Worm (Caenorhabditis elegans): ENCODE data around the gene F18A11.5.
"Not testable (repeated sequence)": the region's sequence is repeated elsewhere in the genome, so short reads cannot be mapped to it uniquely, and the experiment has no call there.

F18A11.5 gene

ce11 chrII:13013966-13014365 lies at the start of gene F18A11.5:
Gene F18A11.5, minus strand, starts transcription at chrII:13014286.
- no peak for TF ChIP-seq T22C8.4 (GFP tag; IDR thresholded peaks at IDR 0.05)
- TF ChIP-seq klf-2 (GFP tag; conservative IDR thresholded peaks at IDR 0.05): no peak
- TF ChIP-seq ztf-23 (GFP tag; IDR thresholded peaks at IDR 0.05): no peak
- no peak for TF ChIP-seq cog-1 (tag; optimal IDR thresholded peaks at IDR 0.05)
- TF ChIP-seq ztf-29 (GFP tag; IDR thresholded peaks at IDR 0.05): no peak
- no peak for TF ChIP-seq tab-1 (GFP tag; IDR thresholded peaks at IDR 0.05)
- no peak for TF ChIP-seq ref-1 (GFP tag; conservative IDR thresholded peaks at IDR 0.05)
- no peak for TF ChIP-seq flt-1 (GFP tag; IDR thresholded peaks at IDR 0.05)
- no peak for TF ChIP-seq med-1 (GFP tag; optimal IDR thresholded peaks at IDR 0.05; ENCODE audit: insufficient read depth)

- no peak for TF ChIP-seq T22C8.4 (GFP tag; IDR thresholded peaks at IDR 0.05)
- no peak for TF ChIP-seq med-1 (GFP tag; optimal IDR thresholded peaks at IDR 0.05; ENCODE audit: insufficient read depth)
- TF ChIP-seq ztf-29 (GFP tag; IDR thresholded peaks at IDR 0.05): no peak
- TF ChIP-seq tab-1 (GFP tag; IDR thresholded peaks at IDR 0.05): no peak
- no peak for TF ChIP-seq klf-2 (GFP tag; conservative IDR thresholded peaks at IDR 0.05)
- no peak for TF ChIP-seq ref-1 (GFP tag; conservative IDR thresholded peaks at IDR 0.05)
- no peak for TF ChIP-seq flt-1 (GFP tag; IDR thresholded peaks at IDR 0.05)
- no peak for TF ChIP-seq ztf-23 (GFP tag; IDR thresholded peaks at IDR 0.05)
- TF ChIP-seq cog-1 (tag; optimal IDR thresholded peaks at IDR 0.05): no peak
Observed at ce11 chrII:13059196-13059595, 45.1 kb upstream of the F18A11.5 start.

ce11 chrII:13056580-13056979 lies 42.5 kb upstream of the F18A11.5 start, which contains the start of gene zyx-1:
Gene zyx-1, plus strand, starts transcription at chrII:13056910.
- TF ChIP-seq T22C8.4 (GFP tag; IDR thresholded peaks at IDR 0.05) (no peak), ztf-29 (GFP tag; IDR thresholded peaks at IDR 0.05) (no peak), tab-1 (GFP tag; IDR thresholded peaks at IDR 0.05) (no peak), ztf-23 (GFP tag; IDR thresholded peaks at IDR 0.05) (no peak), flt-1 (GFP tag; IDR thresholded peaks at IDR 0.05) (no peak)

- TF ChIP-seq tab-1 (GFP tag; IDR thresholded peaks at IDR 0.05) (no peak), flt-1 (GFP tag; IDR thresholded peaks at IDR 0.05) (no peak), ztf-23 (GFP tag; IDR thresholded peaks at IDR 0.05) (no peak)
Observed at ce11 chrII:13053443-13053842, 39.4 kb upstream of the F18A11.5 start.

- no peak for TF ChIP-seq ztf-23 (GFP tag; IDR thresholded peaks at IDR 0.05)
- TF ChIP-seq cog-1 (tag; optimal IDR thresholded peaks at IDR 0.05): no peak
- no peak for TF ChIP-seq T22C8.4 (GFP tag; IDR thresholded peaks at IDR 0.05)
- TF ChIP-seq med-1 (GFP tag; optimal IDR thresholded peaks at IDR 0.05; ENCODE audit: insufficient read depth): no peak
- no peak for TF ChIP-seq ref-1 (GFP tag; conservative IDR thresholded peaks at IDR 0.05)
- no peak for TF ChIP-seq tab-1 (GFP tag; IDR thresholded peaks at IDR 0.05)
- TF ChIP-seq ztf-29 (GFP tag; IDR thresholded peaks at IDR 0.05): no peak
- no peak for TF ChIP-seq flt-1 (GFP tag; IDR thresholded peaks at IDR 0.05)
- no peak for TF ChIP-seq klf-2 (GFP tag; conservative IDR thresholded peaks at IDR 0.05)
Observed at ce11 chrII:13050050-13050449, 36.0 kb upstream of the F18A11.5 start.

ce11 chrII:13047609-13048008 lies 33.5 kb upstream of the F18A11.5 start, which contains the start of gene F42G4.2:
Gene F42G4.2, plus strand, starts transcription at chrII:13047909.
- TF ChIP-seq ztf-23, tab-1, ztf-29 (GFP tag; IDR thresholded peaks at IDR 0.05): not testable (repeated sequence)

- peak; percentile 86 for TF ChIP-seq T22C8.4 (GFP tag; IDR thresholded peaks at IDR 0.05)
Observed at ce11 chrII:13047106-13047505, 33.0 kb upstream of the F18A11.5 start, which contains the start of gene F42G4.7. Gene F42G4.7, minus strand, starts transcription at chrII:13047290.

- not testable (repeated sequence) for TF ChIP-seq flt-1 (GFP tag; IDR thresholded peaks at IDR 0.05); ref-1 (GFP tag; conservative IDR thresholded peaks at IDR 0.05); tab-1 (GFP tag; IDR thresholded peaks at IDR 0.05)
Observed at ce11 chrII:13043433-13044054, 29.5 kb upstream of the F18A11.5 start, which contains the start of gene puf-6. Gene puf-6, minus strand, starts transcription at chrII:13043445.

- TF ChIP-seq ztf-29 (GFP tag; IDR thresholded peaks at IDR 0.05): 0 out of 2 replicates have a peak, but pooled peaks have one; percentile 48
- no peak for TF ChIP-seq T22C8.4 (GFP tag; IDR thresholded peaks at IDR 0.05)
Observed at ce11 chrII:13036717-13037116, 22.6 kb upstream of the F18A11.5 start, which contains the start of gene F18A11.3. Gene F18A11.3, minus strand, starts transcription at chrII:13036841.

- not testable (repeated sequence) for TF ChIP-seq tab-1 (GFP tag; IDR thresholded peaks at IDR 0.05); T22C8.4 (GFP tag; IDR thresholded peaks at IDR 0.05); klf-2 (GFP tag; conservative IDR thresholded peaks at IDR 0.05)
Observed at ce11 chrII:13031649-13032191, 17.6 kb upstream of the F18A11.5 start, which contains the start of gene F18A11.2. Gene F18A11.2, plus strand, starts transcription at chrII:13031699.

- TF ChIP-seq cog-1 (tag; optimal IDR thresholded peaks at IDR 0.05) (peak; percentile 35), tab-1 (GFP tag; IDR thresholded peaks at IDR 0.05) (no peak), T22C8.4 (GFP tag; IDR thresholded peaks at IDR 0.05) (no peak)
Observed at ce11 chrII:13030567-13031188, 16.6 kb upstream of the F18A11.5 start.

All from whole organism, midembryonic.